Fruit fly (Drosophila melanogaster): ENCODE data around the gene Pbp95.
"Not testable (repeated sequence)": the region's sequence is repeated elsewhere in the genome, so short reads cannot be mapped to it uniquely, and the experiment has no call there.

DNA sequence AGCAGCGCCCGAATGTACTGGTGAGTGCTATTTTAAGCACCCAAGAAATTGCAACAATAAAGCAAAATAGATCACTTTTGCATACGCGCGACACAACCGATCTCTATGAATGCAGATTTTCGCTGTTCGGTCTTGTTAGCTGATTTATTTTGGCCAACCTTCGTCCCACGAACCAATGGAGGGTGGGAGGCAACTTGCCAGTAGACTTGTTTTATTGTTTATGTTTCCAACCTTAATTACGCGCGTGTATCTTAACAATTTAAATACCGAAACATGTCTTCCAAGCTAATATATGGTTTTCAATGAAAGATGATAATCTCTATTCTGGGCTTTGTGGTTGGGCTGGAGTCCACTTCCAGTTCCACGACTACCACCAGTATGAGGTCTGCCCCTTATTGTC is 35.3 kb downstream of the Pbp95 start, which contains the start of gene CG43618:
- not testable (repeated sequence) for TF ChIP-seq psq, Myc (optimal IDR thresholded peaks at IDR 0.05)

Measured in Kc167 (cell line).